Fruit fly (Drosophila melanogaster) S2 (cell line): ENCODE results near the gene PH4alphaEFB.

Experiments
- CG8478 ChIP-seq: fragments of >200 bp; optimal IDR thresholded peaks from 2 replicates; lab custom pipeline; 2018
- CTCF ChIP-seq, 2 experiments: fragments of >200 bp; optimal IDR thresholded peaks; 2 replicates each; lab custom pipeline; 2018

dm6 chr3R:30526799-30527465, 61.1 kb downstream of the PH4alphaEFB start, which contains the start of gene jdp:
- TF ChIP-seq CTCF (optimal IDR thresholded peaks at IDR 0.05; lab: Kevin White, UChicago) = no peak
- no peak for TF ChIP-seq CG8478 (lab: Kevin White, UChicago)
